Fruit fly (Drosophila melanogaster) whole organism, embryonic: ENCODE data around the gene loj.

Source experiments
- Antp ChIP-seq: fragments of 200-800 bp; sonication (Bioruptor generic); optimal IDR thresholded peaks from 3 replicates; lab custom pipeline; 2016; ENCODE audit warnings: missing biosample characterization, missing genetic modification characterization
- Bdp1 ChIP-seq: fragments of 200-800 bp; sonication (Bioruptor generic); optimal IDR thresholded peaks from 3 replicates; lab custom pipeline; 2016; ENCODE audit warnings: missing biosample characterization, missing genetic modification characterization
- CG31224 ChIP-seq: fragments of 200-800 bp; sonication (Bioruptor generic); IDR thresholded peaks from 2 replicates; pipeline ENCODE4 v1.3.6; 2022; ENCODE audit warnings: missing biosample characterization, missing genetic modification characterization
- Camta ChIP-seq: fragments of 200-800 bp; sonication (Bioruptor generic); optimal IDR thresholded peaks from 2 replicates; lab custom pipeline; 2016; ENCODE audit warnings: missing biosample characterization, missing genetic modification characterization
- Lpt ChIP-seq: fragments of >200 bp; optimal IDR thresholded peaks from 2 replicates; lab custom pipeline; 2018; ENCODE audit warnings: missing biosample characterization, missing genetic modification characterization
- Ssrp ChIP-seq: fragments of 200-800 bp; sonication (Bioruptor generic); optimal IDR thresholded peaks from 2 replicates; lab custom pipeline; 2018; ENCODE audit warnings: missing biosample characterization, mild to moderate bottlenecking, missing genetic modification characterization, moderate library complexity
- pfk ChIP-seq: fragments of 200-800 bp; sonication (Bioruptor generic); optimal IDR thresholded peaks from 2 replicates; lab custom pipeline; 2018; ENCODE audit warnings: missing biosample characterization, mild to moderate bottlenecking, missing genetic modification characterization, moderate library complexity
- run ChIP-seq: fragments of 200-800 bp; sonication (Bioruptor generic); optimal IDR thresholded peaks from 3 replicates; lab custom pipeline; 2018; ENCODE audit warnings: missing biosample characterization, mild to moderate bottlenecking, missing genetic modification characterization

DNA sequence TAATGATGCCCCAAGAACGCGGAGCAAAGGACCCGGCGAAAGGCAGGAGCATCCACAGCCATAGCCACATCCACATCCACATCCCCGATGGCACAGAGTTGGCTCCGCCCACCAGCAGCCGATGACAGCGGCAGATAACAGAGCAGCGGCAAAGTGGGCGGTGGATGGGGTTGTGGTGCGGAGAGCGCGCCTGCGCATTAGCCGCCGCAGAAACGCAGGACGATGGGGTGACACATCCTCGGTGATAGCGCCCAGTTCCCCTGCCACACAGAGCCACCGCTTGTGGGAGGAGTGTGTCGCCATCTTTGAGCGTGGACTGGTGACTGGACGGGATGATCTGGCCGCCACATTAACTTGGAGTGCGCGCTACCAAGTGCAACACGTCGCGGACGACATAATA lies 2.5 kb downstream of the loj start, which contains the start of gene Ets65A:
- TF ChIP-seq Ssrp (tag; lab: Kevin White, UChicago) (no peak), Antp (GFP tag; lab: Kevin White, UChicago) (no peak), CG31224 (GFP tag; lab: Robert Waterston, UW) (no peak), Bdp1 (no peak), run (tag; lab: Kevin White, UChicago) (no peak), pfk (GFP tag; lab: Kevin White, UChicago) (no peak), Lpt (GFP tag; lab: Kevin White, UChicago) (no peak), Camta (GFP tag; lab: Kevin White, UChicago) (no peak)
